Fruit fly (Drosophila melanogaster) ovary, adult (tissue): ENCODE results near the gene Irk3.

Experiments
- CG17801 ChIP-seq: fragments of 200-800 bp; optimal IDR thresholded peaks from 2 replicates; lab custom pipeline; 2019; ENCODE audit warnings: missing biosample characterization, mild to moderate bottlenecking, missing genetic modification characterization, moderate library complexity; ENCODE audit not compliant: partially characterized antibody

Irk3 gene

dm6 chr2L:18687827-18688226 lies 25.7 kb downstream of the Irk3 start:
- no peak for TF ChIP-seq CG17801 (GFP tag; lab: Kevin White, UChicago)

DNA sequence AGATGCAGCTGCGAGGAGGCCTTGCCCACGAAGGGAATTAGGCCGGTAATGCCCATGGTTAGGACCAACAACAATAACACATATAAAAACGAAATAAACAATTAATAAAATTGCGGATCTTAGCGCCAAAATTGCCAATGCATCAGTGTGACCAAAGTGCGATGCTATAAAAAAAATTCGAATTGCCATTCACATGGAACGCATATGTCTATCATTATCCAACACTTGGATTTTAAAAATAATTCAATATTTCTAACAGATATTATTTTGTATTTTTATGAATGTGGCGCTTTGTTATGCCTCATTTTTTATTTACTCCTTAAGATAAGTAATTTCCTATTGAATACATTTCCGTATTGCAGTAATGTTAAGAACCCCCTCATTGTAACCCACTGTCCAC lies 31.6 kb downstream of the Irk3 start, which contains the start of gene tos:
Gene tos (minus strand): TSS at position 173 of the 400 bp plus-strand sequence.
- TF ChIP-seq CG17801 (GFP tag; lab: Kevin White, UChicago): no peak

DNA sequence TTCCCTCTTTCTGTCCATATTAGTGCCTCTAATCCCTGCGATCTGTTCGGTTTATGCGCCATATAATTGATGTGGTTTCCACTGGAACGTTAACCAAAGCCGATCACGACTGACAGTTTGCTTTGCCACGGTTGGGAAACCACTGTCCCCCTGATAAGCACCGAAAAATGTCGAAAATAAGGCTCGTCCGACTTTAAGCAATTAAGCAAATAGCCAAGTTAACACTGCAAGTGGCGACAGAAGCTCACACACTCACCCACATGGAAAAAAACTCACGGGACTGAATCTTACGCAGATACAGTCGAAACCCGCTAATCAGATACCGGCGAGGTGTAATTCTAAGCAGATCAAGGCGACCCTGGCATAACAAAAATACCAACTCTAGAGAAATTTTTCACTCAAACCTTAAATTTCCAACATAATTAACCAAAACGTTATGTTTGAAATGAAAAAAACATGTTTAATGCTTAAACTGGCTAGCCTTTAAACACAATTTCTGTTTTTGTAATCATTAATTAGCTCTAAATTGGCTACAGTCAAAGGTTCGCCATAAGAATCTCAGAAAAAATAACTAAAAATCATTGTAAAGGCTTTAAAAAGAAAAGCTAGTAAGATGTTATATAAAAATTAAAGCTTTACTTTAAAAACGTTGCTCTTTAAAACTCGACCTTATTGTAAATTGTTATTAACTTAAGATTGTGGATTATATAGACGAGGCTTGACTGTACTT lies 35.5 kb downstream of the Irk3 start:
- TF ChIP-seq CG17801 (GFP tag; lab: Kevin White, UChicago): no peak

DNA sequence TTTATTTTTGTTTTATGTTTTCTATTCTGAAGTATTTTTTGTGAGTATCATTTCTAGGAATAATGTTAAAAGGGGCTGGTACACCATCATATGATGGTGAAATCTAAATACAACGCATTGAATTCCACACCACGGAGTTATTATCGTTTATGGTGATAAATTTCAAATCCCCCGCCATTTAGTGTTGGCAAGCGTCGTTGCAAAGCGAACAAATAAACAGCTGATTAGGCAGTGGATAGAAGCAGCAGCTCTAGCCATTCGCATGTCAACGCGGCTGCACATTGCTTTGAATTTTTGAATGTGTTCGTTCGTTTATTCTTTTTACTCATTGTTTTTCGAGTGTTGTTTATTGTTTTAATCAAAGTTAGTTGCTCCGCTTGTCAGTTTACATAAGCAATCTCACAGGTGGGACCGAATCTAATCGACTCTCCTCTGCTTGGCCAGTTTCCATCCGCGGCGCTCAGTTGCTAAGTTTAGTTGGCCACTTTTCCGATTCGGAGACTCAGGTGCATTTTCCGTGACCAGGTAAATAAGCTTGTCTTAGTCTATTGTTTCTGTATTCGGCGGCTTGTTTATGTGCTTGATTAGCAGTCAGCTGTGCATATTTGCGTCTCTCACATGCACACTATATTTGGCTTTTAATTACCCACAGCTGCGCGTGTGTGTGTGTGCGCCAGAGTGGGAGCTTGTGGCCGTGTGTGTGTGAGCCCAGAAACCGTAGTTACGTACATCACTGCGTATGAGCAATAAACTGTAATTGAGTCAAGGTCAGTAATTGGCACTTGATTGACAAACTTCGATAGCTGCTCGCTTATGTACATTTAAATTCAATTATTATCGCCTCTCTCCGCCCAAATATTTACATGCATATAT lies 36.4 kb downstream of the Irk3 start, which contains the start of the genes Mst36Fa and CG31751:
Gene Mst36Fa (minus strand): TSS at position 51 of the 873 bp plus-strand sequence.
Gene CG31751 (plus strand): TSS at position 274 of the 873 bp plus-strand sequence.
- peak; percentile 4 for TF ChIP-seq CG17801 (GFP tag; lab: Kevin White, UChicago)

DNA sequence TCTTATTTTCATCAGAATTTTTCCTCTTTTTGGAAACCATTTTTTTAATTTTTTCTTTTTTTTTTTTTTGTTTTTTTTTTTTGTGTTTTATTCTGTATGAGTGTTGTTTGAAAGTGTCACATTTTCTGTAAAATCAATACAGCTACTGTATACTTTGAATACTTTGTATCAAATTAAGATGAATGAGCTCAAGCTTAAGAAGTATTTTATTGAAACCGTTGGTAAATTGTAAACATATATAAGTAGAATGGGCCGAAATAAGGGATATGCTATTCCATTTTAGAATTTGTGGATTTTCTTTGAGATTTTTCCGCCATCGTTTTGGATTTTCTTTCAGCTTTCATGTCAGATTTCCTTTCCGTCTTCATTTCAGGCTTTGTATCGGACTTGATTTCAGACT lies 38.6 kb downstream of the Irk3 start, which contains the start of gene Mst36Fb:
Gene Mst36Fb (minus strand): TSS at position 101 of the 400 bp plus-strand sequence.
- no peak for TF ChIP-seq CG17801 (GFP tag; lab: Kevin White, UChicago)

dm6 chr2L:18673185-18673584 lies 40.4 kb downstream of the Irk3 start, which contains the start of gene CG43339:
CG43339 (minus strand) TSS chr2L:18673285.
- no peak for TF ChIP-seq CG17801 (GFP tag; lab: Kevin White, UChicago)

DNA sequence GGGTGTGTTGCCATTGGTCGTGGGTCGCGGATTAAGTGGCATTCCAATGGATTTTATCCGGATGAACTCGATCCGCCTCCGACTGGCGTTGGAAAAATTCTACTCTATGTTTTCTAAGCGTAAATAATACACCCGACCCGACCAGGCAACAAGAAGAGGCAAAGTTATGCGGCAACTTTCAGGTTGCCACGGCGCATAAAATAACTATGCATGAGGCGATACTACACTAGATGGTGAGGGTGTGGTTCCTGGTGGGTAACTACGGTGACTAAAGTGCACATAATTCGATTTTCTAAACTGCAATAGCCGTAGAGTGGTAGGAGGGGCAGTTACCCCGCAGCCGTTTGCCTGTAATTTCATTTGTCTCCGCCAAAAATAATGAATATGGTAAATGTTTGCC lies 42.4 kb downstream of the Irk3 start, which contains the start of gene CG43338:
Gene CG43338 (minus strand): TSS at position 101 of the 400 bp plus-strand sequence.
- no peak for TF ChIP-seq CG17801 (GFP tag; lab: Kevin White, UChicago)

DNA sequence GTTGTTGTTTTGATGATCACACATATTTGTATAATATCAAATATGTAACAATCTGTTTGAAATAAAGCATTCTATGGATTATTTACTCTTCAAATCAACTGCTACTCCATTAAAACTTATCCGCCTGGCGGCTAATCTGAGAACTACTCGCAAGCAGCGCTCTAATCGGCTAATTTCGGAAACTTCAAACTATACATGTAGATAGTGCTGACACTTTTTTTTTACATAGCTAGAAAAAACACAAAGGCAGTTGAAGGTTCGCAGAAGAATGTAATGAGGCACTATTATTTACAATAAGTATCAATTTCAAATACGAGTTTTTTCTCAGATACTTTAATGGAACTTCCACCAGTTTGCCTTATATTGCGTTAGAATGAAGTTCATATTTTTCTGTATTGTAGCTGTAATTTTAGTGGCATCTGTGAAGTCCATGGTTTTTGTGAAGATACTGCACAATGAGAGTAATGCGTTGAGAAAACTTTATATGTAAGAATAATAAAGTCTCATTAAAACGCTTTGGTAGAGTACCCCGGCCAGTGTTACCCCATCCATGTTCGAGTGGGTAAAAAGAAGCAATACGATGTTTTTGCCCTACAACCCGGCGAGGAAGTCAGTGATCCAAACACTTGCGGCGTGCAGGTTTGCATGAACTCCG lies 47.5 kb downstream of the Irk3 start:
- no peak for TF ChIP-seq CG17801 (GFP tag; lab: Kevin White, UChicago)

DNA sequence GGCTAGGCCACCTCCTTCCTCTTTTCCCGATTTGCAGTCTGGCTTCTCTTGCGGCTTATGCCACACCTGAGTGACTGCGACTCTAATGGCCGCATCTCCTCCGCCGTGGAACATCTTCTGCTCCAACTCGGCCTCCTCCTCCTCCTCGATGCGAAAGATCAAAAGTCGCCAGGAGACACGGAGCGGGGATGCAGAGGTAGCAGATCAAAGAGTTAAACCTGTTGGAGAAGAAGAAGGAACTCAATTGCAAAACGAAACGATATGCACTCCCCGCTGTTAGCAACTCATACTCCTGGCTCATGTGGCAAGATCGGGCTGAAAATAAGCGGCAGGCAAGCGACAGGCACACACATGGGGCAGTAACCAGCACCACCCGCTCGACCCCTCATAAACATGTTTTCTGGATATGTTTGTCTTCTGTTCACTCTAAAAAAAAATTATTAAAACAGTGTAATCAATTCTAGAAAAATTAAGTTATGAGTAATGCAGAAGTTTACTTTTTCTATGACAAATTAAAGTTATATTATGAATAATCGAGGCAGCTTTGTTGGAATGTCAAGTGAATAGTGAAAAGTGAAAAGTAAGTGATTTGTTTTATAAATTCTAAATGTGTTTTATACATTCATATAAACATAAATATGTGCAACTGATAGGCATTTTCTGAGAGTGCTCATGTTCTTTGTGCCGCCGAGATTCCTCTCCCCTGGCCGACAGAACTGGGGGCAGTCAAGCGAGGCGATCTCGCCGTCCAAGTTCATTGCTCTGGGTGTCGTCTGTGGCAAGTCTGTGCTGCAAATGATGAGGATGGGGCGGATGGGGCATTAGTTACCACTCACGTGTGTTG lies 48.6 kb downstream of the Irk3 start:
- no peak for TF ChIP-seq CG17801 (GFP tag; lab: Kevin White, UChicago)

dm6 chr2L:18663395-18663794 lies 50.2 kb downstream of the Irk3 start:
- no peak for TF ChIP-seq CG17801 (GFP tag; lab: Kevin White, UChicago)
